Worm (Caenorhabditis elegans) whole organism, L3 larva: ENCODE results near the gene egl-18.
A peak's percentile ranks its signal among the peaks of the same experiment; 100 is the strongest.

Experiments
- R02D3.7 ChIP-seq: fragments of 150-350 bp; optimal IDR thresholded peaks from 2 replicates; lab custom pipeline; 2014; ENCODE audit warnings: missing biosample characterization, missing genetic modification characterization
- ZK546.5 ChIP-seq: sonication (generic microtip); optimal IDR thresholded peaks from 2 replicates; lab custom pipeline; 2017; ENCODE audit warnings: missing biosample characterization, missing genetic modification characterization
- ama-1 ChIP-seq: fragments of 150-350 bp; optimal IDR thresholded peaks from 2 replicates; lab custom pipeline; 2018
- ceh-16 ChIP-seq: sonication (generic microtip); optimal IDR thresholded peaks from 2 replicates; lab custom pipeline; 2017; ENCODE audit warnings: missing biosample characterization, missing genetic modification characterization
- ceh-28 ChIP-seq: fragments of 150-350 bp; optimal IDR thresholded peaks from 2 replicates; lab custom pipeline; 2014; ENCODE audit warnings: missing biosample characterization, missing genetic modification reagents, missing genetic modification characterization
- ceh-82 ChIP-seq: fragments of 150-350 bp; optimal IDR thresholded peaks from 2 replicates; lab custom pipeline; 2014; ENCODE audit warnings: missing biosample characterization, missing genetic modification characterization
- ceh-9 ChIP-seq: sonication (generic microtip); optimal IDR thresholded peaks from 2 replicates; lab custom pipeline; 2018; ENCODE audit warnings: missing biosample characterization, missing genetic modification characterization
- daf-12 ChIP-seq: fragments of 150-350 bp; optimal IDR thresholded peaks from 2 replicates; lab custom pipeline; 2014; ENCODE audit warnings: missing biosample characterization, missing genetic modification reagents, missing genetic modification characterization
- egl-27 ChIP-seq: sonication (generic microtip); optimal IDR thresholded peaks from 4 replicates; lab custom pipeline; 2017; ENCODE audit warnings: missing biosample characterization, missing genetic modification reagents, missing genetic modification characterization
- egl-5 ChIP-seq: fragments of 150-350 bp; optimal IDR thresholded peaks from 2 replicates; lab custom pipeline; 2017; ENCODE audit warnings: missing biosample characterization, missing genetic modification reagents, missing genetic modification characterization, inconsistent platforms
- elt-1 ChIP-seq: fragments of 150-350 bp; optimal IDR thresholded peaks from 2 replicates; lab custom pipeline; 2014; ENCODE audit warnings: missing biosample characterization, missing genetic modification characterization
- elt-2 ChIP-seq: sonication (generic microtip); optimal IDR thresholded peaks from 2 replicates; lab custom pipeline; 2016; ENCODE audit warnings: missing genetic modification reagents, mild to moderate bottlenecking, missing genetic modification characterization, missing compliant biosample characterization
- elt-3 ChIP-seq, 3 experiments: fragments of 150-350 bp in 1 of 3; sonication (generic microtip) in 2 of 3; optimal IDR thresholded peaks; 2 replicates in 2 of 3; 4 replicates in 1 of 3; lab custom pipeline; 2014 to 2017; ENCODE audit warnings: missing biosample characterization in 3 of 3, missing genetic modification characterization in 3 of 3
- eor-1 ChIP-seq, 2 experiments: fragments of 150-350 bp; optimal IDR thresholded peaks; 2 replicates each; lab custom pipeline; 2014 to 2018; ENCODE audit warnings: missing biosample characterization in 2 of 2, missing genetic modification characterization in 2 of 2
- fkh-10 ChIP-seq: sonication (generic microtip); optimal IDR thresholded peaks from 2 replicates; lab custom pipeline; 2017; ENCODE audit warnings: missing biosample characterization, missing genetic modification reagents, missing genetic modification characterization
- fkh-2 ChIP-seq: fragments of 150-350 bp; optimal IDR thresholded peaks from 2 replicates; lab custom pipeline; 2014; ENCODE audit warnings: missing biosample characterization, missing genetic modification reagents, missing genetic modification characterization
- fos-1 ChIP-seq: fragments of 150-350 bp; optimal IDR thresholded peaks from 2 replicates; lab custom pipeline; 2014; ENCODE audit warnings: missing biosample characterization, missing genetic modification characterization
- hmg-11 ChIP-seq: sonication (generic microtip); optimal IDR thresholded peaks from 2 replicates; lab custom pipeline; 2016; ENCODE audit warnings: missing genetic modification characterization, missing compliant biosample characterization
- jun-1 ChIP-seq: fragments of 150-350 bp; optimal IDR thresholded peaks from 2 replicates; lab custom pipeline; 2014; ENCODE audit warnings: missing biosample characterization, missing genetic modification reagents, missing genetic modification characterization
- lin-15B ChIP-seq: fragments of 150-350 bp; optimal IDR thresholded peaks from 2 replicates; lab custom pipeline; 2014; ENCODE audit warnings: missing biosample characterization, missing genetic modification characterization
- lin-39 ChIP-seq: fragments of 150-350 bp; optimal IDR thresholded peaks from 2 replicates; lab custom pipeline; 2018; ENCODE audit warnings: missing biosample characterization, missing genetic modification reagents, missing genetic modification characterization
- lsy-12 ChIP-seq: sonication (generic microtip); optimal IDR thresholded peaks from 2 replicates; lab custom pipeline; 2016; ENCODE audit warnings: mild to moderate bottlenecking, missing genetic modification characterization, missing compliant biosample characterization
- mdl-1 ChIP-seq: fragments of 150-350 bp; optimal IDR thresholded peaks from 2 replicates; lab custom pipeline; 2014; ENCODE audit warnings: missing biosample characterization, missing genetic modification characterization
- mml-1 ChIP-seq: fragments of 150-350 bp; sonication (generic microtip); optimal IDR thresholded peaks from 3 replicates; lab custom pipeline; 2014; ENCODE audit warnings: missing biosample characterization, missing genetic modification characterization
- nfya-1 ChIP-seq: sonication (generic microtip); optimal IDR thresholded peaks from 2 replicates; lab custom pipeline; 2017; ENCODE audit warnings: missing genetic modification characterization, mild to moderate bottlenecking, missing compliant biosample characterization, antibody characterized with exemption, moderate library complexity; ENCODE audit not compliant: insufficient read depth
- nhr-11 ChIP-seq: fragments of 150-350 bp; optimal IDR thresholded peaks from 2 replicates; lab custom pipeline; 2014; ENCODE audit warnings: missing biosample characterization, missing genetic modification characterization
- nhr-12 ChIP-seq: fragments of 150-350 bp; optimal IDR thresholded peaks from 2 replicates; lab custom pipeline; 2014; ENCODE audit warnings: missing biosample characterization, missing genetic modification characterization
- nhr-23 ChIP-seq: fragments of 150-350 bp; optimal IDR thresholded peaks from 2 replicates; lab custom pipeline; 2014; ENCODE audit warnings: missing biosample characterization, missing genetic modification reagents, missing genetic modification characterization
- nhr-237 ChIP-seq: fragments of 150-350 bp; optimal IDR thresholded peaks from 2 replicates; lab custom pipeline; 2014; ENCODE audit warnings: missing biosample characterization, missing genetic modification characterization
- nhr-25 ChIP-seq: sonication (generic microtip); optimal IDR thresholded peaks from 2 replicates; lab custom pipeline; 2017; ENCODE audit warnings: missing biosample characterization, missing genetic modification characterization
- nhr-28 ChIP-seq: fragments of 150-350 bp; optimal IDR thresholded peaks from 2 replicates; lab custom pipeline; 2014; ENCODE audit warnings: missing biosample characterization, missing genetic modification characterization
- nhr-43 ChIP-seq: sonication (generic microtip); optimal IDR thresholded peaks from 2 replicates; lab custom pipeline; 2016; ENCODE audit warnings: mild to moderate bottlenecking, missing genetic modification characterization, missing compliant biosample characterization; ENCODE audit not compliant: poor library complexity, severe bottlenecking
- nhr-67 ChIP-seq: fragments of 150-350 bp; optimal IDR thresholded peaks from 2 replicates; lab custom pipeline; 2014; ENCODE audit warnings: missing biosample characterization, missing genetic modification characterization
- nhr-76 ChIP-seq: fragments of 150-350 bp; sonication (generic microtip); optimal IDR thresholded peaks from 5 replicates; lab custom pipeline; 2014; ENCODE audit warnings: missing biosample characterization, missing genetic modification characterization
- nhr-77 ChIP-seq: fragments of 150-350 bp; optimal IDR thresholded peaks from 2 replicates; lab custom pipeline; 2014; ENCODE audit warnings: missing biosample characterization, missing genetic modification characterization
- pha-4 ChIP-seq: fragments of 150-350 bp; optimal IDR thresholded peaks from 2 replicates; lab custom pipeline; 2014; ENCODE audit warnings: missing biosample characterization, missing genetic modification reagents, missing genetic modification characterization
- pqm-1 ChIP-seq: fragments of 150-350 bp; optimal IDR thresholded peaks from 2 replicates; lab custom pipeline; 2017; ENCODE audit warnings: missing biosample characterization, missing genetic modification characterization, inconsistent platforms
- sea-2 ChIP-seq: fragments of 150-350 bp; sonication (generic microtip); optimal IDR thresholded peaks from 4 replicates; lab custom pipeline; 2014; ENCODE audit warnings: missing biosample characterization, missing genetic modification reagents, missing genetic modification characterization
- skn-1 ChIP-seq: fragments of 150-350 bp; optimal IDR thresholded peaks from 2 replicates; lab custom pipeline; 2014; ENCODE audit warnings: missing biosample characterization, missing genetic modification characterization
- tbx-2 ChIP-seq: sonication (generic microtip); optimal IDR thresholded peaks from 2 replicates; lab custom pipeline; 2016; ENCODE audit warnings: mild to moderate bottlenecking, missing genetic modification characterization, missing compliant biosample characterization
- unc-39 ChIP-seq: sonication (generic microtip); optimal IDR thresholded peaks from 4 replicates; lab custom pipeline; 2017; ENCODE audit warnings: missing biosample characterization, missing genetic modification characterization
- unc-62 ChIP-seq: fragments of 150-350 bp; sonication (generic microtip); optimal IDR thresholded peaks from 4 replicates; lab custom pipeline; 2014; ENCODE audit warnings: missing biosample characterization, missing genetic modification reagents, missing genetic modification characterization
- zag-1 ChIP-seq: fragments of 150-350 bp; optimal IDR thresholded peaks from 2 replicates; lab custom pipeline; 2014; ENCODE audit warnings: missing biosample characterization, missing genetic modification characterization
- ztf-11 ChIP-seq: fragments of 150-350 bp; optimal IDR thresholded peaks from 2 replicates; lab custom pipeline; 2014; ENCODE audit warnings: missing biosample characterization, missing genetic modification characterization
- ztf-4 ChIP-seq: fragments of 150-350 bp; optimal IDR thresholded peaks from 2 replicates; lab custom pipeline; 2014; ENCODE audit warnings: missing biosample characterization, missing genetic modification characterization

The egl-18 gene

ce11 chrIV:1859365-1859982 is 42.6 kb upstream of the egl-18 start:
- peak in 1 of 3 experiments; percentile 1 for TF ChIP-seq elt-3 (tag; optimal IDR thresholded peaks at IDR 0.05; lab: Kevin White, UChicago)
- TF ChIP-seq ceh-82 (tag; lab: Kevin White, UChicago), result no peak
- TF ChIP-seq ceh-9 (tag; lab: Kevin White, UChicago), result no peak
- TF ChIP-seq nhr-237 (tag; lab: Kevin White, UChicago), result no peak
- TF ChIP-seq nhr-76 (tag; lab: Kevin White, UChicago), result no peak
- no peak for TF ChIP-seq ceh-16 (tag; lab: Kevin White, UChicago)
- TF ChIP-seq lin-39 (tag; lab: Kevin White, UChicago), result no peak
- no peak for TF ChIP-seq mdl-1 (tag; lab: Kevin White, UChicago)
- TF ChIP-seq nhr-43, result peak; percentile 62
- TF ChIP-seq nhr-25 (tag; lab: Kevin White, UChicago), result peak; percentile 50
- no peak for TF ChIP-seq mml-1 (tag; lab: Kevin White, UChicago)
- TF ChIP-seq sea-2 (GFP tag; lab: Kevin White, UChicago), result no peak
- no peak for TF ChIP-seq egl-27 (tag; lab: Kevin White, UChicago)
- TF ChIP-seq elt-1 (tag; lab: Kevin White, UChicago), result no peak
- no peak for TF ChIP-seq eor-1 (tag; optimal IDR thresholded peaks at IDR 0.05; lab: Kevin White, UChicago)
- TF ChIP-seq ceh-28, result peak; percentile 24
- peak; percentile 59 for TF ChIP-seq pqm-1 (tag; lab: Kevin White, UChicago)
- peak; percentile 56 for TF ChIP-seq pha-4 (tag; lab: Kevin White, UChicago)
- TF ChIP-seq elt-2 (tag; lab: Kevin White, UChicago), result peak; percentile 58
- TF ChIP-seq jun-1 (tag; lab: Kevin White, UChicago), result peak; percentile 29
- no peak for TF ChIP-seq ztf-4
- TF ChIP-seq nhr-28 (tag; lab: Kevin White, UChicago), result no peak
- no peak for TF ChIP-seq ztf-11 (tag; lab: Kevin White, UChicago)
- TF ChIP-seq nhr-23, result peak; percentile 82
- TF ChIP-seq egl-5, result no peak

ce11 chrIV:1860965-1861364 is 41.2 kb upstream of the egl-18 start:
- TF ChIP-seq nhr-25 (tag; lab: Kevin White, UChicago) (no peak), nfya-1 (tag; lab: Kevin White, UChicago) (peak; percentile 99), ztf-4 (no peak)
- TF ChIP-seq, all 47 proteins: peak for 1

- no peak for TF ChIP-seq ama-1 (lab: Kevin White, UChicago)
- no peak for TF ChIP-seq nhr-77 (tag; lab: Kevin White, UChicago)
- TF ChIP-seq fkh-2 (tag; lab: Kevin White, UChicago), result no peak
- no peak for TF ChIP-seq unc-39 (tag; lab: Kevin White, UChicago)
- TF ChIP-seq ZK546.5, result no peak
- no peak for TF ChIP-seq ceh-16 (tag; lab: Kevin White, UChicago)
- no peak for TF ChIP-seq mml-1 (tag; lab: Kevin White, UChicago)
- no peak for TF ChIP-seq egl-27 (tag; lab: Kevin White, UChicago)
- no peak for TF ChIP-seq tbx-2 (tag; lab: Kevin White, UChicago)
- no peak for TF ChIP-seq unc-62 (GFP tag; lab: Kevin White, UChicago)
- TF ChIP-seq nhr-67, result no peak
- no peak for TF ChIP-seq nhr-237 (tag; lab: Kevin White, UChicago)
- no peak for TF ChIP-seq ztf-4
- no peak for TF ChIP-seq lsy-12 (tag; lab: Kevin White, UChicago)
- TF ChIP-seq fos-1 (tag; lab: Kevin White, UChicago), result no peak
- TF ChIP-seq nhr-76 (tag; lab: Kevin White, UChicago), result no peak
- no peak for TF ChIP-seq jun-1 (tag; lab: Kevin White, UChicago)
- TF ChIP-seq elt-2 (tag; lab: Kevin White, UChicago), result no peak
- no peak for TF ChIP-seq ceh-82 (tag; lab: Kevin White, UChicago)
- TF ChIP-seq elt-1 (tag; lab: Kevin White, UChicago), result no peak
Observed at ce11 chrIV:1862655-1863054, 39.5 kb upstream of the egl-18 start.

- TF ChIP-seq tbx-2 (tag; lab: Kevin White, UChicago) (no peak), mdl-1 (tag; lab: Kevin White, UChicago) (no peak), fkh-10 (no peak), ZK546.5 (no peak), nhr-77 (tag; lab: Kevin White, UChicago) (no peak), mml-1 (tag; lab: Kevin White, UChicago) (peak; percentile 12), fos-1 (tag; lab: Kevin White, UChicago) (no peak), daf-12 (no peak), pha-4 (tag; lab: Kevin White, UChicago) (no peak), ceh-16 (tag; lab: Kevin White, UChicago) (no peak), zag-1 (tag; lab: Kevin White, UChicago) (no peak), hmg-11 (no peak), R02D3.7 (tag; lab: Kevin White, UChicago) (no peak), elt-1 (tag; lab: Kevin White, UChicago) (no peak), pqm-1 (tag; lab: Kevin White, UChicago) (peak; percentile 3), lin-15B (tag; lab: Kevin White, UChicago) (no peak), ama-1 (lab: Kevin White, UChicago) (no peak), ceh-9 (tag; lab: Kevin White, UChicago) (no peak), ceh-82 (tag; lab: Kevin White, UChicago) (no peak), fkh-2 (tag; lab: Kevin White, UChicago) (no peak), elt-2 (tag; lab: Kevin White, UChicago) (peak; percentile 31), nhr-11 (tag; lab: Kevin White, UChicago) (no peak), nhr-12 (no peak), skn-1 (tag; lab: Kevin White, UChicago) (no peak)
Observed at ce11 chrIV:1866863-1867262, 35.3 kb upstream of the egl-18 start.
